Fruit fly (Drosophila melanogaster): ENCODE results near the gene CG13405.

- no peak for TF ChIP-seq D1 (tag; optimal IDR thresholded peaks at IDR 0.05)
- TF ChIP-seq CG9948 (tag; optimal IDR thresholded peaks at IDR 0.05) = no peak
- no peak for TF ChIP-seq CG32121 (GFP tag; IDR thresholded peaks at IDR 0.05)
- TF ChIP-seq Pif1B (GFP tag; optimal IDR thresholded peaks at IDR 0.05) = no peak
- no peak for TF ChIP-seq Pif1A (GFP tag; optimal IDR thresholded peaks at IDR 0.05)
- TF ChIP-seq CG17806 (tag; optimal IDR thresholded peaks at IDR 0.05) = no peak
- no peak for TF ChIP-seq CG8159 (tag; optimal IDR thresholded peaks at IDR 0.05)
- no peak for TF ChIP-seq CG4496 (GFP tag; IDR thresholded peaks at IDR 0.05)
- no peak for TF ChIP-seq Ets98B (GFP tag; IDR thresholded peaks at IDR 0.05)
- no peak for TF ChIP-seq CG13204 (GFP tag; optimal IDR thresholded peaks at IDR 0.05)
- no peak for TF ChIP-seq CG34367 (tag; optimal IDR thresholded peaks at IDR 0.05)
- TF ChIP-seq Snoo (tag; optimal IDR thresholded peaks at IDR 0.05) = peak; percentile 36
- no peak for TF ChIP-seq CG14655 (GFP tag; optimal IDR thresholded peaks at IDR 0.05)
- TF ChIP-seq CG15710 (tag; optimal IDR thresholded peaks at IDR 0.05) = no peak
Measured at dm6 chr3L:34650-35049, 40.5 kb downstream of the CG13405 start.
